Fruit fly (Drosophila melanogaster): ENCODE results near the gene Spt7.
A peak's percentile ranks its signal among the peaks of the same experiment; 100 is the strongest.

Spt7 gene

dm6 chrX:17860711-17861110, 10.5 kb downstream of the Spt7 start, which contains the start of the genes Arp8 and CG6769:
Gene Arp8 (minus strand): TSS chrX:17860800.
Gene CG6769 (plus strand): TSS chrX:17861002.
- TF ChIP-seq CG8301 (tag; optimal IDR thresholded peaks at IDR 0.05) (no peak), Pif1B (GFP tag; optimal IDR thresholded peaks at IDR 0.05) (no peak), CG4496 (GFP tag; IDR thresholded peaks at IDR 0.05) (no peak), fd96Ca (GFP tag; IDR thresholded peaks at IDR 0.05) (no peak), Snoo (tag; optimal IDR thresholded peaks at IDR 0.05) (no peak), Ets98B (GFP tag; IDR thresholded peaks at IDR 0.05) (no peak), D1 (tag; optimal IDR thresholded peaks at IDR 0.05) (no peak), CG9948 (tag; optimal IDR thresholded peaks at IDR 0.05) (no peak), CG32121 (GFP tag; IDR thresholded peaks at IDR 0.05) (no peak), Pif1A (GFP tag; optimal IDR thresholded peaks at IDR 0.05) (no peak)

DNA sequence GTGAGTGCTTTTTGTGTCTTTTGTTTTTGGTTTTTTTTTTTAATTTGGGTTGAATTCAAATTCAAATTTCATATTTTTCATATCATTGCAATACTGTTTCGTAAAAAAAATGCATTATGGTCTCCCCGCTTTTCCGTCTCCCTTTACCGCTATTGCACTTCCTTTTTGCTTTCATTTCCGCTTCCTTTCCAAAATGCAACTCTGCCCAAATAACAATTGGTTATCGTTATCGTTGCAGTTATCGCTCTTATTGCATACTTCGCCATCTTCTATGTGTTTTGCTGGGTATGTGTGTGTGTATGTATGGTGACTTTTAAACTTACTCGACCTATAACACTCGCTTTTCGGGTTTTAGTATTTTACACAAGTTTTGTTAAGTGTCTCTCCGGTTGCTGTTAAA, 14.8 kb downstream of the Spt7 start:
- TF ChIP-seq CG13204 (GFP tag; optimal IDR thresholded peaks at IDR 0.05) = no peak
- no peak for TF ChIP-seq CG10348 (GFP tag; IDR thresholded peaks at IDR 0.05)
- TF ChIP-seq CG17806 (tag; optimal IDR thresholded peaks at IDR 0.05) = no peak
- no peak for TF ChIP-seq CG32121 (GFP tag; IDR thresholded peaks at IDR 0.05)
- TF ChIP-seq Snoo (tag; optimal IDR thresholded peaks at IDR 0.05) = no peak
- TF ChIP-seq Pif1B (GFP tag; optimal IDR thresholded peaks at IDR 0.05) = no peak
- TF ChIP-seq gl (tag; optimal IDR thresholded peaks at IDR 0.05) = no peak
- no peak for TF ChIP-seq CG14655 (GFP tag; optimal IDR thresholded peaks at IDR 0.05)
- TF ChIP-seq Pif1A (GFP tag; optimal IDR thresholded peaks at IDR 0.05) = no peak
- TF ChIP-seq fd96Ca (GFP tag; IDR thresholded peaks at IDR 0.05) = no peak
- TF ChIP-seq D1 (tag; optimal IDR thresholded peaks at IDR 0.05) = no peak
- TF ChIP-seq rn (GFP tag; IDR thresholded peaks at IDR 0.05) = no peak
- TF ChIP-seq EcR (GFP tag; optimal IDR thresholded peaks at IDR 0.05) = no peak
- no peak for TF ChIP-seq CG8159 (tag; optimal IDR thresholded peaks at IDR 0.05)
- no peak for TF ChIP-seq CG4496 (GFP tag; IDR thresholded peaks at IDR 0.05)

dm6 chrX:17870614-17871394, 20.5 kb downstream of the Spt7 start:
- TF ChIP-seq D1 (tag; optimal IDR thresholded peaks at IDR 0.05) (no peak), CG9948 (tag; optimal IDR thresholded peaks at IDR 0.05) (no peak), fd96Ca (GFP tag; IDR thresholded peaks at IDR 0.05) (peak; percentile 28; the same call in 1 of the 3 replicates), Snoo (tag; optimal IDR thresholded peaks at IDR 0.05) (no peak), rn (GFP tag; IDR thresholded peaks at IDR 0.05) (no peak), CG4496 (GFP tag; IDR thresholded peaks at IDR 0.05) (peak; percentile 49; the same call in 1 of the 3 replicates), CG12605 (GFP tag; IDR thresholded peaks at IDR 0.05) (0 out of 2 replicates have a peak, but pooled peaks have one; percentile 31), Pif1A (GFP tag; optimal IDR thresholded peaks at IDR 0.05) (peak; percentile 29), CG32121 (GFP tag; IDR thresholded peaks at IDR 0.05) (no peak), EcR (GFP tag; optimal IDR thresholded peaks at IDR 0.05) (peak; percentile 44), Ets98B (GFP tag; IDR thresholded peaks at IDR 0.05) (no peak)

- TF ChIP-seq Pif1A (GFP tag; optimal IDR thresholded peaks at IDR 0.05) = no peak
- TF ChIP-seq CG32121 (GFP tag; IDR thresholded peaks at IDR 0.05) = no peak
- no peak for TF ChIP-seq gl (tag; optimal IDR thresholded peaks at IDR 0.05)
- TF ChIP-seq CG15710 (tag; optimal IDR thresholded peaks at IDR 0.05) = no peak
- TF ChIP-seq EcR (GFP tag; optimal IDR thresholded peaks at IDR 0.05) = no peak
- no peak for TF ChIP-seq CG17806 (tag; optimal IDR thresholded peaks at IDR 0.05)
Observed at dm6 chrX:17872310-17872709, 22.1 kb downstream of the Spt7 start.

DNA sequence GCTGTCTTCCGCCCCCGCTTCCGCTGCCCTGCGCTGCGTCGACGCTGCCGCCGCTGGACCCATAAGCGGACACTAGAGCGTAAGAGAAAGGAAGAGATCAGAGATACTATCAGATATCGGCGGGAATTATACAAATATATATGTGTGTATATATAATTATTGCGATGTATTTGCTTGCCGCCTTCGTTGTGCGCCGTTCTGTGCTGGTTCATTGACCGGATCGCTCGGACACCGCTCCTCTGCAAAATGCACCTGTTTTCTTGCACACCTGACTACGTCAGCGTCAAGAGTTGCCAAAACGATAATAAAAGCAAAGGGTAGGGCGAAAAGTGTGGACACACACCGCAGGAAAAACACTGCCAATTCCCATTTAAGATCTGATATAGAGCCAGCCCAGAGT, 23.1 kb downstream of the Spt7 start:
- TF ChIP-seq CG10348 (GFP tag; IDR thresholded peaks at IDR 0.05) (no peak), EcR (GFP tag; optimal IDR thresholded peaks at IDR 0.05) (peak; percentile 73)

- TF ChIP-seq fd96Ca (GFP tag; IDR thresholded peaks at IDR 0.05) (0 out of 3 replicates have a peak, but pooled peaks have one; percentile 18), CG8159 (tag; optimal IDR thresholded peaks at IDR 0.05) (peak; percentile 1), CG34367 (tag; optimal IDR thresholded peaks at IDR 0.05) (no peak), Pif1A (GFP tag; optimal IDR thresholded peaks at IDR 0.05) (peak; percentile 30), D1 (tag; optimal IDR thresholded peaks at IDR 0.05) (no peak), gl (tag; optimal IDR thresholded peaks at IDR 0.05) (peak; percentile 62), Ets98B (GFP tag; IDR thresholded peaks at IDR 0.05) (no peak; the same call in 1 of the 2 replicates), CG12605 (GFP tag; IDR thresholded peaks at IDR 0.05) (peak; percentile 70), CG4496 (GFP tag; IDR thresholded peaks at IDR 0.05) (peak; percentile 63; the same call in 1 of the 3 replicates), CG17806 (tag; optimal IDR thresholded peaks at IDR 0.05) (no peak), CG32121 (GFP tag; IDR thresholded peaks at IDR 0.05) (no peak), CG14655 (GFP tag; optimal IDR thresholded peaks at IDR 0.05) (peak; percentile 55), EcR (GFP tag; optimal IDR thresholded peaks at IDR 0.05) (peak; percentile 42), CG13204 (GFP tag; optimal IDR thresholded peaks at IDR 0.05) (no peak), Pif1B (GFP tag; optimal IDR thresholded peaks at IDR 0.05) (no peak), Snoo (tag; optimal IDR thresholded peaks at IDR 0.05) (peak; percentile 32), CG8301 (tag; optimal IDR thresholded peaks at IDR 0.05) (peak; percentile 7), rn (GFP tag; IDR thresholded peaks at IDR 0.05) (no peak), CG15710 (tag; optimal IDR thresholded peaks at IDR 0.05) (peak; percentile 7), CG9948 (tag; optimal IDR thresholded peaks at IDR 0.05) (no peak), CG10348 (GFP tag; IDR thresholded peaks at IDR 0.05) (no peak)
Observed at dm6 chrX:17875014-17875589, 24.8 kb downstream of the Spt7 start.
